Fruit fly (Drosophila melanogaster) whole organism, embryonic: ENCODE data around the gene CG34282.

Experiments used
- Bgb ChIP-seq: fragments of 200-800 bp; sonication (Bioruptor generic); IDR thresholded peaks from 2 replicates; pipeline ENCODE4 v1.3.6; 2022; ENCODE audit warnings: missing biosample characterization, missing genetic modification characterization; ENCODE audit not compliant: partially characterized antibody
- CG10267 ChIP-seq: fragments of 200-800 bp; sonication (Bioruptor generic); optimal IDR thresholded peaks from 2 replicates; lab custom pipeline; 2018; ENCODE audit warnings: missing biosample characterization, mild to moderate bottlenecking, missing genetic modification characterization, moderate library complexity
- CG11723 ChIP-seq: fragments of 200-800 bp; sonication (Bioruptor generic); optimal IDR thresholded peaks from 2 replicates; lab custom pipeline; 2017; ENCODE audit warnings: missing biosample characterization, mild to moderate bottlenecking, missing genetic modification characterization
- CG12659 ChIP-seq: fragments of 200-800 bp; sonication (Bioruptor generic); optimal IDR thresholded peaks from 3 replicates; lab custom pipeline; 2017; ENCODE audit warnings: mild to moderate bottlenecking, missing biosample characterization, missing genetic modification reagents, missing genetic modification characterization
- CG13287 ChIP-seq: fragments of 200-800 bp; sonication (Bioruptor generic); IDR thresholded peaks from 2 replicates; pipeline ENCODE4 v1.3.6; 2022; ENCODE audit warnings: missing biosample characterization, missing genetic modification characterization; ENCODE audit not compliant: partially characterized antibody
- CG14050 ChIP-seq: fragments of 200-800 bp; sonication (Bioruptor generic); IDR thresholded peaks from 3 replicates; pipeline ENCODE4 v1.3.6; 2022; ENCODE audit warnings: missing biosample characterization, missing genetic modification characterization
- CG17568 ChIP-seq: fragments of 200-800 bp; sonication (Bioruptor generic); optimal IDR thresholded peaks from 2 replicates; lab custom pipeline; 2018; ENCODE audit warnings: missing biosample characterization, mild to moderate bottlenecking, missing genetic modification characterization, moderate library complexity
- CG2202 ChIP-seq: fragments of 200-800 bp; sonication (Bioruptor generic); optimal IDR thresholded peaks from 2 replicates; lab custom pipeline; 2018; ENCODE audit warnings: missing biosample characterization, mild to moderate bottlenecking, missing genetic modification characterization
- CG2712 ChIP-seq: fragments of 200-800 bp; optimal IDR thresholded peaks from 3 replicates; lab custom pipeline; 2019; ENCODE audit warnings: missing biosample characterization, mild to moderate bottlenecking, missing genetic modification characterization, moderate library complexity
- CG3163 ChIP-seq: fragments of 200-800 bp; sonication (Bioruptor generic); optimal IDR thresholded peaks from 3 replicates; lab custom pipeline; 2016; ENCODE audit warnings: missing biosample characterization, missing genetic modification characterization
- CG32767 ChIP-seq: fragments of 200-800 bp; sonication (Bioruptor generic); IDR thresholded peaks from 2 replicates; pipeline ENCODE4 v1.3.6; 2022; ENCODE audit warnings: missing biosample characterization, missing genetic modification characterization
- CG3407 ChIP-seq: fragments of 200-800 bp; sonication (Bioruptor generic); optimal IDR thresholded peaks from 2 replicates; lab custom pipeline; 2018; ENCODE audit warnings: missing biosample characterization, mild to moderate bottlenecking, missing genetic modification characterization
- CG3847 ChIP-seq: fragments of 200-800 bp; sonication (Bioruptor generic); IDR thresholded peaks from 2 replicates; pipeline ENCODE4 v1.3.6; 2022; ENCODE audit warnings: missing biosample characterization, missing genetic modification characterization
- CG4424 ChIP-seq: fragments of 200-800 bp; sonication (Bioruptor generic); optimal IDR thresholded peaks from 3 replicates; lab custom pipeline; 2016; ENCODE audit warnings: missing biosample characterization, missing genetic modification characterization
- CG4820 ChIP-seq: fragments of 200-800 bp; sonication (Bioruptor generic); optimal IDR thresholded peaks from 3 replicates; lab custom pipeline; 2016; ENCODE audit warnings: missing biosample characterization, missing genetic modification characterization
- CG6254 ChIP-seq: fragments of 200-800 bp; sonication (Bioruptor generic); optimal IDR thresholded peaks from 3 replicates; lab custom pipeline; 2017; ENCODE audit warnings: mild to moderate bottlenecking, missing biosample characterization, missing genetic modification reagents, missing genetic modification characterization
- CG7987 ChIP-seq: fragments of 200-800 bp; sonication (Bioruptor generic); optimal IDR thresholded peaks from 2 replicates; lab custom pipeline; 2018; ENCODE audit warnings: missing biosample characterization, mild to moderate bottlenecking, missing genetic modification characterization, moderate library complexity
- CG8281 ChIP-seq: fragments of 200-800 bp; sonication (Bioruptor generic); optimal IDR thresholded peaks from 2 replicates; lab custom pipeline; 2018; ENCODE audit warnings: missing biosample characterization, mild to moderate bottlenecking, missing genetic modification characterization, moderate library complexity
- CG9727 ChIP-seq: fragments of 200-800 bp; sonication (Bioruptor generic); optimal IDR thresholded peaks from 3 replicates; lab custom pipeline; 2017; ENCODE audit warnings: missing biosample characterization, mild to moderate bottlenecking, missing genetic modification characterization
- CHES-1-like ChIP-seq: fragments of 200-800 bp; sonication (Bioruptor generic); optimal IDR thresholded peaks from 2 replicates; lab custom pipeline; 2016; ENCODE audit warnings: missing biosample characterization, missing genetic modification characterization
- Camta ChIP-seq: fragments of 200-800 bp; sonication (Bioruptor generic); optimal IDR thresholded peaks from 2 replicates; lab custom pipeline; 2016; ENCODE audit warnings: missing biosample characterization, missing genetic modification characterization
- Chrac-16 ChIP-seq: fragments of 200-800 bp; sonication (Bioruptor generic); optimal IDR thresholded peaks from 3 replicates; lab custom pipeline; 2016; ENCODE audit warnings: missing biosample characterization, missing genetic modification characterization
- Doc2 ChIP-seq: fragments of 200-800 bp; sonication (Bioruptor generic); IDR thresholded peaks from 2 replicates; pipeline ENCODE4 v1.3.6; 2022; ENCODE audit warnings: missing biosample characterization, missing genetic modification characterization
- ERR ChIP-seq: fragments of 200-800 bp; sonication (Bioruptor generic); optimal IDR thresholded peaks from 2 replicates; lab custom pipeline; 2016; ENCODE audit warnings: missing biosample characterization, missing genetic modification characterization
- H2.0 ChIP-seq: fragments of 200-800 bp; sonication (Bioruptor generic); IDR thresholded peaks from 2 replicates; pipeline ENCODE4 v1.3.6; 2022; ENCODE audit warnings: missing biosample characterization, missing genetic modification characterization
- HLH3B ChIP-seq: fragments of 200-800 bp; sonication (Bioruptor generic); IDR thresholded peaks from 2 replicates; pipeline ENCODE4 v1.3.6; 2022; ENCODE audit warnings: missing biosample characterization, missing genetic modification characterization
- Hsf ChIP-seq: fragments of 200-800 bp; sonication (Bioruptor generic); optimal IDR thresholded peaks from 3 replicates; lab custom pipeline; 2016; ENCODE audit warnings: missing biosample characterization, missing genetic modification characterization
- MTF-1 ChIP-seq: fragments of 200-800 bp; sonication (Bioruptor generic); optimal IDR thresholded peaks from 2 replicates; lab custom pipeline; 2018; ENCODE audit warnings: missing biosample characterization, mild to moderate bottlenecking, missing genetic modification characterization, borderline replicate concordance
- Mrtf ChIP-seq: fragments of 200-800 bp; sonication (Bioruptor generic); IDR thresholded peaks from 3 replicates; pipeline ENCODE4 v1.3.6; 2022; ENCODE audit warnings: missing biosample characterization, missing genetic modification characterization
- PHDP ChIP-seq: fragments of 200-800 bp; sonication (Bioruptor generic); optimal IDR thresholded peaks from 3 replicates; lab custom pipeline; 2018; ENCODE audit warnings: missing biosample characterization, mild to moderate bottlenecking, missing genetic modification characterization, moderate library complexity
- Sin3A ChIP-seq: fragments of >200 bp; optimal IDR thresholded peaks from 2 replicates; lab custom pipeline; 2018
- Sry-δ ChIP-seq: fragments of 200-800 bp; sonication (Bioruptor generic); optimal IDR thresholded peaks from 2 replicates; lab custom pipeline; 2016; ENCODE audit warnings: missing biosample characterization, missing genetic modification characterization
- ase ChIP-seq: fragments of 200-800 bp; sonication (Bioruptor generic); IDR thresholded peaks from 3 replicates; pipeline ENCODE4 v1.3.6; 2022; ENCODE audit warnings: missing biosample characterization, missing genetic modification characterization
- ash1 ChIP-seq: fragments of 200-800 bp; sonication (Bioruptor generic); optimal IDR thresholded peaks from 2 replicates; lab custom pipeline; 2018; ENCODE audit warnings: missing biosample characterization, mild to moderate bottlenecking, missing genetic modification characterization
- crol ChIP-seq: fragments of 200-800 bp; sonication (Bioruptor generic); IDR thresholded peaks from 2 replicates; pipeline ENCODE4 v1.3.6; 2022; ENCODE audit warnings: missing biosample characterization, missing genetic modification characterization
- crp ChIP-seq, 2 experiments: fragments of 200-800 bp; sonication (Bioruptor generic); optimal IDR thresholded peaks; 2 replicates in 1 of 2; 3 replicates in 1 of 2; lab custom pipeline; 2017; ENCODE audit warnings: missing biosample characterization in 2 of 2, missing genetic modification characterization in 2 of 2, mild to moderate bottlenecking in 1 of 2, moderate library complexity in 1 of 2
- fd64A ChIP-seq: fragments of 200-800 bp; sonication (Bioruptor generic); optimal IDR thresholded peaks from 3 replicates; lab custom pipeline; 2018; ENCODE audit warnings: missing biosample characterization, mild to moderate bottlenecking, missing genetic modification characterization
- gce ChIP-seq: fragments of 200-800 bp; sonication (Bioruptor generic); IDR thresholded peaks from 3 replicates; pipeline ENCODE4 v1.3.6; 2022; ENCODE audit warnings: missing biosample characterization, missing genetic modification characterization
- jumu ChIP-seq: fragments of 200-800 bp; sonication (Bioruptor generic); optimal IDR thresholded peaks from 3 replicates; lab custom pipeline; 2016; ENCODE audit warnings: missing biosample characterization, missing genetic modification characterization
- kay ChIP-seq: fragments of 200-800 bp; sonication (Bioruptor generic); optimal IDR thresholded peaks from 2 replicates; lab custom pipeline; 2016; ENCODE audit warnings: missing biosample characterization, missing genetic modification characterization
- pan ChIP-seq, 4 experiments: fragments of >200 bp in 3 of 4; fragments of 200-800 bp in 1 of 4; sonication (Bioruptor generic) in 1 of 4; optimal IDR thresholded peaks in 3 of 4; IDR thresholded peaks in 1 of 4; 2 replicates each; pipeline versions ENCODE4 v1.3.6 to Lab custom; 2017 to 2022; ENCODE audit warnings: missing biosample characterization in 2 of 4, missing genetic modification characterization in 2 of 4, mixed read lengths in 1 of 4
- pzg ChIP-seq: fragments of 200-800 bp; sonication (Bioruptor generic); optimal IDR thresholded peaks from 3 replicates; lab custom pipeline; 2018; ENCODE audit warnings: missing biosample characterization, mild to moderate bottlenecking, missing genetic modification characterization, moderate library complexity
- row ChIP-seq: fragments of 200-800 bp; sonication (Bioruptor generic); IDR thresholded peaks from 3 replicates; pipeline ENCODE4 v1.3.6; 2022; ENCODE audit warnings: missing biosample characterization, missing genetic modification characterization
- sim ChIP-seq: fragments of 200-800 bp; sonication (Bioruptor generic); IDR thresholded peaks from 2 replicates; pipeline ENCODE4 v1.3.6; 2022; ENCODE audit warnings: missing biosample characterization, missing genetic modification characterization
- slbo ChIP-seq: fragments of 200-800 bp; sonication (Bioruptor generic); IDR thresholded peaks from 2 replicates; pipeline ENCODE4 v1.3.6; 2022; ENCODE audit warnings: missing biosample characterization, missing genetic modification characterization
- sob ChIP-seq: fragments of 200-800 bp; sonication (Bioruptor generic); IDR thresholded peaks from 2 replicates; pipeline ENCODE4 v1.3.6; 2022; ENCODE audit warnings: missing biosample characterization, missing genetic modification characterization
- ssp ChIP-seq: fragments of 200-800 bp; sonication (Bioruptor generic); IDR thresholded peaks from 2 replicates; pipeline ENCODE4 v1.3.6; 2022; ENCODE audit warnings: missing biosample characterization, missing genetic modification characterization
- tap ChIP-seq: fragments of 200-800 bp; optimal IDR thresholded peaks from 3 replicates; lab custom pipeline; 2019; ENCODE audit warnings: missing biosample characterization, mild to moderate bottlenecking, missing genetic modification characterization, moderate library complexity
- trem ChIP-seq: fragments of 200-800 bp; optimal IDR thresholded peaks from 3 replicates; lab custom pipeline; 2019; ENCODE audit warnings: missing biosample characterization, mild to moderate bottlenecking, missing genetic modification characterization, moderate library complexity
- trh ChIP-seq: fragments of 200-800 bp; sonication (Bioruptor generic); optimal IDR thresholded peaks from 2 replicates; lab custom pipeline; 2016; ENCODE audit warnings: missing biosample characterization, missing genetic modification characterization
- tx ChIP-seq: fragments of 200-800 bp; sonication (Bioruptor generic); optimal IDR thresholded peaks from 2 replicates; lab custom pipeline; 2016; ENCODE audit warnings: missing biosample characterization, missing genetic modification characterization
- vnd ChIP-seq: fragments of 200-800 bp; sonication (Bioruptor generic); IDR thresholded peaks from 3 replicates; pipeline ENCODE4 v1.3.6; 2022; ENCODE audit warnings: missing biosample characterization, missing genetic modification characterization; ENCODE audit not compliant: partially characterized antibody

The CG34282 gene

DNA sequence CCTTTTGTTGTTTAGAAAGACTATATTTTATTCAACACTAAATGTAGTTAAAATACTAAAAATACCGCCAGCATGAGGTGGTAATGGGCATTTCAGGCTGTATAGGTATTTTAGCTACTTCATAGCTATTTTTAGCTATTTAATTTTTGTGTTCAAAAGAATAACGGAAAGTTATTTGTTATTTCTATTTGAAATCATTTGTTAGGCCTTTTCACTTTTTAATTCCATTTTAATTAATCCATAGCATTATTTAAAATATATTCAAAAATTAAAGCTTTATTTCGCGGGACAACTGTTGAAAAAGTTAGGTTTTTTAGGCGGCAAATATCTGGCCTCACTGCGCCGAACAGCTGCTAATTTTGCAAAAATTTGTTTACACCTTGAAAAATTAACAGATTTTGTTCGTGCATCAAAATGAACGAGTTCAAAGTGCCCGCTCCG is 17.5 kb upstream of the CG34282 start, which contains the start of the genes dind and CG7706 (continued):
- TF ChIP-seq pzg (GFP tag; lab: Kevin White, UChicago) (peak; percentile 51), ash1 (GFP tag; lab: Kevin White, UChicago) (no peak), ssp (GFP tag; lab: Robert Waterston, UW) (peak; percentile 86), trem (peak; percentile 70), row (GFP tag; lab: Robert Waterston, UW) (peak; percentile 72), sim (GFP tag; lab: Robert Waterston, UW) (no peak), kay (GFP tag; lab: Kevin White, UChicago) (no peak), CG2712 (tag; lab: Kevin White, UChicago) (no peak), CG3847 (GFP tag; lab: Robert Waterston, UW) (peak; percentile 38; the same call in 1 of the 2 replicates), Sry-δ (GFP tag; lab: Kevin White, UChicago) (no peak), Sin3A (lab: Kevin White, UChicago) (peak; percentile 39), CG14050 (no peak), pan (optimal IDR thresholded peaks at IDR 0.05; lab: Kevin White, UChicago) (no peak), pan (GFP tag; optimal IDR thresholded peaks at IDR 0.05 in 1 of 2, IDR thresholded peaks at IDR 0.05 in 1 of 2) (no peak), CG6254 (GFP tag; lab: Kevin White, UChicago) (no peak), CG32767 (GFP tag; lab: Robert Waterston, UW) (no peak), crol (no peak), vnd (GFP tag; lab: Robert Waterston, UW) (no peak), ase (GFP tag; lab: Robert Waterston, UW) (no peak), CG4424 (no peak), CG10267 (peak; percentile 90), fd64A (GFP tag; lab: Kevin White, UChicago) (no peak), CG2202 (tag; lab: Kevin White, UChicago) (no peak), sob (GFP tag; lab: Robert Waterston, UW) (no peak), CG13287 (GFP tag; lab: Robert Waterston, UW) (no peak), MTF-1 (GFP tag; lab: Kevin White, UChicago) (no peak), slbo (GFP tag; lab: Robert Waterston, UW) (peak; percentile 42; the same call in 1 of the 2 replicates), crp (GFP tag; optimal IDR thresholded peaks at IDR 0.05; lab: Kevin White, UChicago) (peak; percentile 32 to 89), Mrtf (GFP tag; lab: Robert Waterston, UW) (no peak), Camta (GFP tag; lab: Kevin White, UChicago) (no peak), H2.0 (GFP tag; lab: Robert Waterston, UW) (no peak), CG4820 (GFP tag; lab: Kevin White, UChicago) (no peak), Hsf (GFP tag; lab: Kevin White, UChicago) (no peak), PHDP (no peak), CG3407 (GFP tag; lab: Kevin White, UChicago) (no peak), CG8281 (no peak), Chrac-16 (no peak), CG17568 (GFP tag; lab: Kevin White, UChicago) (no peak), HLH3B (GFP tag; lab: Robert Waterston, UW) (no peak), CG7987 (GFP tag; lab: Kevin White, UChicago) (no peak), CG11723 (no peak), Doc2 (GFP tag; lab: Robert Waterston, UW) (no peak), trh (GFP tag; lab: Kevin White, UChicago) (no peak), CG3163 (GFP tag; lab: Kevin White, UChicago) (no peak), CG12659 (GFP tag; lab: Kevin White, UChicago) (peak; percentile 47), tx (GFP tag; lab: Kevin White, UChicago) (no peak), tap (tag; lab: Kevin White, UChicago) (no peak), jumu (no peak), ERR (GFP tag; lab: Kevin White, UChicago) (no peak), Bgb (GFP tag; lab: Robert Waterston, UW) (no peak), CHES-1-like (no peak), gce (no peak), CG9727 (GFP tag; lab: Kevin White, UChicago) (no peak)
